Worm (Caenorhabditis elegans): ENCODE measurements around the gene Y56A3A.28.

DNA sequence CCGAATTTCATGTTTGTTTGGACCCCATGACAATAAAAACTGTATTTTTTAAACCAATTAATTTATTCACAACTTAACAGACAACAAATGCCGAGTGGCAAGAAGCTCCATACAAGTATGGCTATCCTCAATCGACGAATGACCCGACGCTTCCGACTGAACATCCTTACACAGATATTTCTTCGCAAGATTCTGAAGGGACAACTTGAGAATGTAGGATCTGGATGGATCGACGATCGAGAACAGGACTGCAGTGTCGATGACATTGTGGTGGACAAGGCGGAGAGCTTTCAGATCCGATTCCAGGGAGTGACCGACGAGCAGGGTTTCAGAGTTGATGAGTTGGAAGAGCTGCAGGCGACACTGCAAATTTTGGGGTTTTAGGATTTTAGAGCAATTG lies 28.4 kb upstream of the Y56A3A.28 start:
- TF ChIP-seq mxl-1 (tag; optimal IDR thresholded peaks at IDR 0.05) (no peak), hsf-1 (GFP tag; IDR thresholded peaks at IDR 0.05) (no peak), dpff-1 (tag; optimal IDR thresholded peaks at IDR 0.05) (no peak), rec-8 (tag; optimal IDR thresholded peaks at IDR 0.05) (no peak), F37B4.10 (GFP tag; IDR thresholded peaks at IDR 0.05) (no peak), mes-4 (tag; optimal IDR thresholded peaks at IDR 0.05) (no peak), B0336.3 (GFP tag; IDR thresholded peaks at IDR 0.05) (no peak), egl-44 (GFP tag; IDR thresholded peaks at IDR 0.05) (no peak)

All from whole organism, young adult.